Worm (Caenorhabditis elegans): Measurements from ENCODE around the gene unc-25.

unc-25 gene

ce11 chrIII:12952615-12953014 is 10.2 kb downstream of the unc-25 start:
- TF ChIP-seq unc-62 (GFP tag; optimal IDR thresholded peaks at IDR 0.05) = no peak
- peak; percentile 20 for TF ChIP-seq ces-1 (GFP tag; optimal IDR thresholded peaks at IDR 0.05)

- TF ChIP-seq ceh-43 (GFP tag; optimal IDR thresholded peaks at IDR 0.05) (no peak), nhr-76 (tag; optimal IDR thresholded peaks at IDR 0.05) (no peak), elt-1 (tag; optimal IDR thresholded peaks at IDR 0.05; ENCODE audit: borderline replicate concordance, insufficient read depth) (no peak), blmp-1 (tag; optimal IDR thresholded peaks at IDR 0.05) (no peak), mls-2 (tag; optimal IDR thresholded peaks at IDR 0.05) (no peak), mab-5 (tag; optimal IDR thresholded peaks at IDR 0.05) (no peak), snpc-4 (tag; optimal IDR thresholded peaks at IDR 0.05) (no peak), M03D4.4 (tag; optimal IDR thresholded peaks at IDR 0.05) (no peak), nhr-237 (tag; optimal IDR thresholded peaks at IDR 0.05) (no peak), lsy-2 (tag; optimal IDR thresholded peaks at IDR 0.05) (no peak), cnd-1 (tag; optimal IDR thresholded peaks at IDR 0.05) (no peak), nhr-28 (tag; optimal IDR thresholded peaks at IDR 0.05) (no peak), ceh-39 (tag; optimal IDR thresholded peaks at IDR 0.05) (no peak), mep-1 (tag; optimal IDR thresholded peaks at IDR 0.05) (no peak), unc-62 (GFP tag; optimal IDR thresholded peaks at IDR 0.05) (no peak), bed-3 (GFP tag; optimal IDR thresholded peaks at IDR 0.05) (no peak)
These were observed 16.8 kb downstream of the unc-25 start for ce11 chrIII:12959286-12959685.

ce11 chrIII:12960705-12961104 is 18.3 kb downstream of the unc-25 start:
- TF ChIP-seq pha-4 (tag; optimal IDR thresholded peaks at IDR 0.05) = no peak
- no peak for TF ChIP-seq hlh-1 (tag; optimal IDR thresholded peaks at IDR 0.05)
- no peak for TF ChIP-seq lin-32 (GFP tag; optimal IDR thresholded peaks at IDR 0.05)
- TF ChIP-seq tbx-8 (GFP tag; optimal IDR thresholded peaks at IDR 0.05) = no peak
- no peak for TF ChIP-seq nhr-28 (tag; optimal IDR thresholded peaks at IDR 0.05)
- TF ChIP-seq unc-39 (tag; optimal IDR thresholded peaks at IDR 0.05) = no peak
- no peak for TF ChIP-seq sem-2 (GFP tag; optimal IDR thresholded peaks at IDR 0.05)
- no peak for TF ChIP-seq ceh-39 (tag; optimal IDR thresholded peaks at IDR 0.05)

- TF ChIP-seq bed-3 (GFP tag; optimal IDR thresholded peaks at IDR 0.05) (no peak), unc-62 (GFP tag; optimal IDR thresholded peaks at IDR 0.05) (no peak), ceh-43 (GFP tag; optimal IDR thresholded peaks at IDR 0.05) (no peak), drap-1 (GFP tag; optimal IDR thresholded peaks at IDR 0.05) (no peak), lin-13 (tag; optimal IDR thresholded peaks at IDR 0.05) (no peak), nhr-2 (tag; optimal IDR thresholded peaks at IDR 0.05) (no peak), M03D4.4 (tag; optimal IDR thresholded peaks at IDR 0.05) (no peak), nhr-12 (tag; optimal IDR thresholded peaks at IDR 0.05) (no peak), unc-39 (tag; optimal IDR thresholded peaks at IDR 0.05) (no peak), mls-2 (tag; optimal IDR thresholded peaks at IDR 0.05) (no peak), blmp-1 (tag; optimal IDR thresholded peaks at IDR 0.05) (no peak)
These were observed 24.4 kb downstream of the unc-25 start, which contains the start of gene ttm-1 for ce11 chrIII:12966895-12967294. Gene ttm-1 (minus strand): TSS chrIII:12966995.

- TF ChIP-seq ztf-11 (tag; optimal IDR thresholded peaks at IDR 0.05) (no peak), lin-13 (tag; optimal IDR thresholded peaks at IDR 0.05) (no peak), ces-1 (GFP tag; optimal IDR thresholded peaks at IDR 0.05) (no peak), elt-1 (tag; optimal IDR thresholded peaks at IDR 0.05; ENCODE audit: borderline replicate concordance, insufficient read depth) (no peak), nhr-12 (tag; optimal IDR thresholded peaks at IDR 0.05) (no peak), nhr-237 (tag; optimal IDR thresholded peaks at IDR 0.05) (no peak), nhr-76 (tag; optimal IDR thresholded peaks at IDR 0.05) (no peak), M03D4.4 (tag; optimal IDR thresholded peaks at IDR 0.05) (no peak)
These were observed 25.1 kb downstream of the unc-25 start for ce11 chrIII:12967437-12968043.

- no peak for TF ChIP-seq zip-8 (tag; optimal IDR thresholded peaks at IDR 0.05)
- no peak for TF ChIP-seq unc-120 (tag; optimal IDR thresholded peaks at IDR 0.05; ENCODE audit: poor library complexity, severe bottlenecking)
- TF ChIP-seq mab-5 (tag; optimal IDR thresholded peaks at IDR 0.05) = no peak
- TF ChIP-seq ceh-83 (GFP tag; optimal IDR thresholded peaks at IDR 0.05) = no peak
- TF ChIP-seq ces-1 (GFP tag; optimal IDR thresholded peaks at IDR 0.05) = no peak
- TF ChIP-seq nhr-2 (tag; optimal IDR thresholded peaks at IDR 0.05) = no peak
These were observed 25.9 kb downstream of the unc-25 start for ce11 chrIII:12968330-12968729.

Measured in whole organism, mixed stage, embryonic.